Worm (Caenorhabditis elegans) whole organism, late embryonic: Measurements from ENCODE around the gene let-418.

ENCODE experiments used
- T23F11.4 ChIP-seq: fragments of 200-800 bp; sonication (Bioruptor generic); optimal IDR thresholded peaks from 2 replicates; lab custom pipeline; 2018; ENCODE audit warnings: mild to moderate bottlenecking, missing genetic modification characterization, missing compliant biosample characterization
- ama-1 ChIP-seq: fragments of 150-350 bp; optimal IDR thresholded peaks from 2 replicates; lab custom pipeline; 2014
- ceh-18 ChIP-seq: sonication (generic microtip); optimal IDR thresholded peaks from 2 replicates; lab custom pipeline; 2016; ENCODE audit warnings: missing genetic modification characterization, missing compliant biosample characterization
- ceh-19 ChIP-seq: fragments of 200-800 bp; sonication (Bioruptor generic); optimal IDR thresholded peaks from 2 replicates; lab custom pipeline; 2018; ENCODE audit warnings: mild to moderate bottlenecking, missing genetic modification characterization, missing compliant biosample characterization
- ceh-24 ChIP-seq: sonication (generic microtip); optimal IDR thresholded peaks from 2 replicates; lab custom pipeline; 2016; ENCODE audit warnings: mild to moderate bottlenecking, missing genetic modification characterization, missing compliant biosample characterization
- ceh-30 ChIP-seq: fragments of 150-350 bp; optimal IDR thresholded peaks from 2 replicates; lab custom pipeline; 2014; ENCODE audit warnings: missing biosample characterization, missing genetic modification characterization
- ceh-45 ChIP-seq: fragments of 200-800 bp; sonication (Bioruptor generic); IDR thresholded peaks from 2 replicates; pipeline ENCODE4 v1.3.6; 2022; ENCODE audit warnings: missing genetic modification reagents, missing genetic modification characterization, missing compliant biosample characterization
- ceh-9 ChIP-seq: sonication (generic microtip); optimal IDR thresholded peaks from 2 replicates; lab custom pipeline; 2016; ENCODE audit warnings: mild to moderate bottlenecking, missing genetic modification characterization, inconsistent platforms, missing compliant biosample characterization
- che-1 ChIP-seq: sonication (generic microtip); optimal IDR thresholded peaks from 2 replicates; lab custom pipeline; 2016; ENCODE audit warnings: mild to moderate bottlenecking, missing genetic modification characterization, missing compliant biosample characterization
- dmd-4 ChIP-seq: sonication (generic microtip); optimal IDR thresholded peaks from 2 replicates; lab custom pipeline; 2016; ENCODE audit warnings: borderline replicate concordance, missing genetic modification characterization, missing compliant biosample characterization
- elt-2 ChIP-seq: sonication (generic microtip); optimal IDR thresholded peaks from 2 replicates; lab custom pipeline; 2016; ENCODE audit warnings: missing genetic modification reagents, missing genetic modification characterization, missing compliant biosample characterization
- elt-4 ChIP-seq: sonication (generic microtip); optimal IDR thresholded peaks from 2 replicates; lab custom pipeline; 2016; ENCODE audit warnings: missing genetic modification characterization, missing compliant biosample characterization
- ets-4 ChIP-seq: sonication (generic microtip); optimal IDR thresholded peaks from 2 replicates; lab custom pipeline; 2016; ENCODE audit warnings: missing genetic modification characterization, missing compliant biosample characterization
- eyg-1 ChIP-seq: sonication (generic microtip); optimal IDR thresholded peaks from 2 replicates; lab custom pipeline; 2016; ENCODE audit warnings: missing genotype, missing genetic modification characterization, missing compliant biosample characterization
- fkh-6 ChIP-seq: sonication (generic microtip); optimal IDR thresholded peaks from 2 replicates; lab custom pipeline; 2016; ENCODE audit warnings: missing genetic modification characterization, missing compliant biosample characterization
- hlh-15 ChIP-seq: sonication (generic microtip); optimal IDR thresholded peaks from 2 replicates; lab custom pipeline; 2016; ENCODE audit warnings: missing genetic modification characterization, missing compliant biosample characterization
- hlh-30 ChIP-seq: sonication (generic microtip); optimal IDR thresholded peaks from 2 replicates; lab custom pipeline; 2017; ENCODE audit warnings: antibody characterized with exemption, missing genetic modification characterization, missing compliant biosample characterization; ENCODE audit not compliant: insufficient read depth
- hlh-6 ChIP-seq: sonication (generic microtip); optimal IDR thresholded peaks from 2 replicates; lab custom pipeline; 2016; ENCODE audit warnings: missing genotype, missing genetic modification characterization, missing compliant biosample characterization
- hlh-8 ChIP-seq: sonication (generic microtip); optimal IDR thresholded peaks from 2 replicates; lab custom pipeline; 2016; ENCODE audit warnings: missing genotype, missing genetic modification characterization, missing compliant biosample characterization
- madf-2 ChIP-seq: sonication (generic microtip); optimal IDR thresholded peaks from 2 replicates; lab custom pipeline; 2017; ENCODE audit warnings: missing genetic modification characterization, missing compliant biosample characterization
- mec-3 ChIP-seq: sonication (generic microtip); optimal IDR thresholded peaks from 2 replicates; lab custom pipeline; 2016; ENCODE audit warnings: borderline replicate concordance, missing genetic modification characterization, missing compliant biosample characterization
- nhr-11 ChIP-seq: fragments of 150-350 bp; optimal IDR thresholded peaks from 2 replicates; lab custom pipeline; 2014; ENCODE audit warnings: missing biosample characterization, missing genetic modification characterization
- odd-2 ChIP-seq: sonication (generic microtip); optimal IDR thresholded peaks from 2 replicates; lab custom pipeline; 2017; ENCODE audit warnings: antibody characterized with exemption, mild to moderate bottlenecking, missing genetic modification characterization, missing compliant biosample characterization
- pag-3 ChIP-seq: sonication (generic microtip); optimal IDR thresholded peaks from 2 replicates; lab custom pipeline; 2016; ENCODE audit warnings: missing compliant biosample characterization, missing genetic modification characterization, borderline replicate concordance
- pat-9 ChIP-seq: fragments of 200-800 bp; sonication (Bioruptor generic); optimal IDR thresholded peaks from 2 replicates; lab custom pipeline; 2018; ENCODE audit warnings: mild to moderate bottlenecking, missing genetic modification characterization, moderate library complexity, missing compliant biosample characterization
- pros-1 ChIP-seq: fragments of 150-350 bp; optimal IDR thresholded peaks from 2 replicates; lab custom pipeline; 2014; ENCODE audit warnings: missing biosample characterization, missing genetic modification reagents, missing genetic modification characterization
- ref-2 ChIP-seq: sonication (generic microtip); optimal IDR thresholded peaks from 2 replicates; lab custom pipeline; 2016; ENCODE audit warnings: missing genetic modification characterization, missing compliant biosample characterization
- rnt-1 ChIP-seq: sonication (generic microtip); optimal IDR thresholded peaks from 2 replicates; lab custom pipeline; 2016; ENCODE audit warnings: missing genetic modification characterization, missing compliant biosample characterization
- sox-2 ChIP-seq: fragments of 200-800 bp; sonication (Bioruptor generic); IDR thresholded peaks from 2 replicates; pipeline ENCODE4 v1.3.6; 2022; ENCODE audit warnings: missing genetic modification reagents, missing genetic modification characterization, missing compliant biosample characterization
- sox-4 ChIP-seq: sonication (generic microtip); optimal IDR thresholded peaks from 2 replicates; lab custom pipeline; 2017; ENCODE audit warnings: mild to moderate bottlenecking, missing genetic modification characterization, inconsistent platforms, missing compliant biosample characterization
- tbx-2 ChIP-seq: sonication (generic microtip); optimal IDR thresholded peaks from 2 replicates; lab custom pipeline; 2016; ENCODE audit warnings: missing genetic modification characterization, missing compliant biosample characterization
- unc-3 ChIP-seq, 2 experiments: fragments of 200-800 bp in 1 of 2; sonication (Bioruptor generic) in 1 of 2; sonication (generic microtip) in 1 of 2; conservative IDR thresholded peaks in 1 of 2; optimal IDR thresholded peaks in 1 of 2; 2 replicates each; pipeline versions ENCODE4 v1.3.6 to Lab custom; 2016 to 2022; ENCODE audit warnings: missing compliant biosample characterization in 2 of 2, missing genetic modification characterization in 2 of 2, missing genetic modification reagents in 1 of 2

The let-418 gene

ce11 chrV:5798132-5798531 lies 28.5 kb upstream of the let-418 start, which contains the start of gene nstp-3:
nstp-3 (minus strand) TSS chrV:5798232.
- TF ChIP-seq ref-2 (tag; lab: Kevin White, UChicago) (no peak), T23F11.4 (GFP tag; lab: Kevin White, UChicago) (no peak), hlh-30 (tag; lab: Kevin White, UChicago) (no peak), ama-1 (lab: Kevin White, UChicago) (no peak), ets-4 (tag; lab: Kevin White, UChicago) (no peak), hlh-15 (tag; lab: Kevin White, UChicago) (no peak), hlh-6 (tag; lab: Kevin White, UChicago) (no peak), sox-2 (GFP tag; lab: Robert Waterston, UW) (no peak), ceh-30 (tag; lab: Kevin White, UChicago) (no peak), odd-2 (no peak), unc-3 (GFP tag; conservative IDR thresholded peaks at IDR 0.05; lab: Robert Waterston, UW) (no peak), unc-3 (tag; optimal IDR thresholded peaks at IDR 0.05; lab: Kevin White, UChicago) (no peak), ceh-45 (GFP tag; lab: Robert Waterston, UW) (no peak), hlh-8 (no peak), che-1 (no peak), pat-9 (tag; lab: Kevin White, UChicago) (no peak), tbx-2 (tag; lab: Kevin White, UChicago) (no peak), ceh-19 (GFP tag; lab: Kevin White, UChicago) (no peak), nhr-11 (no peak)
- TF ChIP-seq, all 69 proteins: peak for 0

ce11 chrV:5799373-5799772 lies 27.3 kb upstream of the let-418 start, which contains the start of gene cyn-17:
cyn-17 (plus strand) TSS chrV:5799673.
- TF ChIP-seq ceh-18 (no peak), dmd-4 (tag; lab: Kevin White, UChicago) (no peak), elt-4 (peak; percentile 34)
- TF ChIP-seq, all 69 proteins: peak for 1

ce11 chrV:5805467-5805866 lies 21.2 kb upstream of the let-418 start, which contains the start of gene ZC250.5:
ZC250.5 (plus strand) TSS chrV:5805767.
- no peak for TF ChIP-seq pros-1 (tag; lab: Kevin White, UChicago)
- TF ChIP-seq ceh-30 (tag; lab: Kevin White, UChicago) = no peak
- no peak for TF ChIP-seq fkh-6
- no peak for TF ChIP-seq eyg-1 (tag; lab: Kevin White, UChicago)
- TF ChIP-seq ceh-24 (tag; lab: Kevin White, UChicago) = no peak
- TF ChIP-seq hlh-6 (tag; lab: Kevin White, UChicago) = no peak
- TF ChIP-seq sox-4 (tag; lab: Kevin White, UChicago) = no peak
- TF ChIP-seq pag-3 (tag; lab: Kevin White, UChicago) = no peak
- TF ChIP-seq madf-2 (tag; lab: Kevin White, UChicago) = no peak
- no peak for TF ChIP-seq elt-4
- TF ChIP-seq che-1 = no peak
- TF ChIP-seq elt-2 (tag; lab: Kevin White, UChicago) = no peak

ce11 chrV:5813060-5813659 lies 13.5 kb upstream of the let-418 start, which contains the start of gene ZC250.4:
ZC250.4 (minus strand) TSS chrV:5813137.
- no peak for TF ChIP-seq hlh-30 (tag; lab: Kevin White, UChicago)
- no peak for TF ChIP-seq T23F11.4 (GFP tag; lab: Kevin White, UChicago)
- TF ChIP-seq elt-2 (tag; lab: Kevin White, UChicago) = peak; percentile 31
- no peak for TF ChIP-seq odd-2

ce11 chrV:5816470-5817061 lies 10.1 kb upstream of the let-418 start:
- TF ChIP-seq mec-3 = no peak
- TF ChIP-seq rnt-1 (tag; lab: Kevin White, UChicago) = no peak
- TF ChIP-seq ceh-18 = no peak
- no peak for TF ChIP-seq ceh-9 (tag; lab: Kevin White, UChicago)
- TF ChIP-seq, all 69 proteins: peak for 0
